Worm (Caenorhabditis elegans) whole organism, L1 larva: ENCODE results near the gene Y51A2B.16.

Source experiments
- C04F5.9 ChIP-seq: sonication (generic microtip); optimal IDR thresholded peaks from 2 replicates; lab custom pipeline; 2016; ENCODE audit warnings: missing genetic modification characterization, missing compliant biosample characterization
- Y116A8C.19 ChIP-seq: sonication (generic microtip); optimal IDR thresholded peaks from 2 replicates; lab custom pipeline; 2016; ENCODE audit warnings: missing compliant biosample characterization, missing genetic modification characterization, borderline replicate concordance
- alr-1 ChIP-seq: fragments of 200-800 bp; sonication (Bioruptor generic); optimal IDR thresholded peaks from 2 replicates; lab custom pipeline; 2018; ENCODE audit warnings: borderline replicate concordance, mild to moderate bottlenecking, missing genetic modification characterization, missing compliant biosample characterization
- ceh-8 ChIP-seq: fragments of 200-800 bp; sonication (Bioruptor generic); optimal IDR thresholded peaks from 2 replicates; lab custom pipeline; 2018; ENCODE audit warnings: mild to moderate bottlenecking, missing genetic modification characterization, moderate library complexity, missing compliant biosample characterization
- ceh-88 ChIP-seq: fragments of 200-800 bp; sonication (Bioruptor generic); IDR thresholded peaks from 2 replicates; pipeline ENCODE4 v1.3.6; 2022; ENCODE audit warnings: missing genetic modification characterization, missing compliant biosample characterization
- ces-1 ChIP-seq: fragments of 150-350 bp; optimal IDR thresholded peaks from 2 replicates; lab custom pipeline; 2014; ENCODE audit warnings: missing biosample characterization, missing genetic modification reagents, missing genetic modification characterization
- efl-1 ChIP-seq, 4 experiments: fragments of 150-350 bp; optimal IDR thresholded peaks in 3 of 4; peaks in 1 of 4; 1 replicate in 1 of 4; 2 replicates in 3 of 4; lab custom pipeline; 2014; ENCODE audit warnings: missing biosample characterization in 2 of 4, missing genetic modification characterization in 2 of 4, missing genetic modification reagents in 2 of 4
- elt-2 ChIP-seq: sonication (generic microtip); optimal IDR thresholded peaks from 2 replicates; lab custom pipeline; 2016; ENCODE audit warnings: missing genetic modification characterization, mild to moderate bottlenecking, inconsistent platforms, missing compliant biosample characterization, missing genetic modification reagents
- fkh-4 ChIP-seq: sonication (generic microtip); optimal IDR thresholded peaks from 2 replicates; lab custom pipeline; 2016; ENCODE audit warnings: missing compliant biosample characterization, missing genetic modification characterization, borderline replicate concordance
- fkh-8 ChIP-seq: sonication (generic microtip); optimal IDR thresholded peaks from 2 replicates; lab custom pipeline; 2016; ENCODE audit warnings: mild to moderate bottlenecking, missing genetic modification characterization, missing compliant biosample characterization
- fos-1 ChIP-seq: fragments of 150-350 bp; optimal IDR thresholded peaks from 2 replicates; lab custom pipeline; 2014; ENCODE audit warnings: missing biosample characterization, missing genetic modification characterization
- hlh-4 ChIP-seq: sonication (generic microtip); optimal IDR thresholded peaks from 2 replicates; lab custom pipeline; 2016; ENCODE audit warnings: mild to moderate bottlenecking, missing genetic modification characterization, missing compliant biosample characterization
- lin-14 ChIP-seq: fragments of 200-800 bp; sonication (Bioruptor generic); optimal IDR thresholded peaks from 2 replicates; lab custom pipeline; 2018; ENCODE audit warnings: mild to moderate bottlenecking, missing genetic modification characterization, moderate library complexity, missing compliant biosample characterization
- lin-39 ChIP-seq: fragments of 150-350 bp; optimal IDR thresholded peaks from 2 replicates; lab custom pipeline; 2014; ENCODE audit warnings: missing biosample characterization, missing genetic modification reagents, missing genetic modification characterization
- lsy-2 ChIP-seq, 2 experiments: fragments of 150-350 bp; optimal IDR thresholded peaks; 2 replicates each; lab custom pipeline; 2014; ENCODE audit warnings: missing biosample characterization in 2 of 2, missing genetic modification characterization in 2 of 2
- mef-2 ChIP-seq: fragments of 150-350 bp; optimal IDR thresholded peaks from 2 replicates; lab custom pipeline; 2014; ENCODE audit warnings: missing biosample characterization, missing genetic modification characterization
- nhr-12 ChIP-seq: sonication (generic microtip); optimal IDR thresholded peaks from 2 replicates; lab custom pipeline; 2017; ENCODE audit warnings: missing biosample characterization, missing genetic modification characterization
- nhr-76 ChIP-seq: sonication (generic microtip); optimal IDR thresholded peaks from 2 replicates; lab custom pipeline; 2017; ENCODE audit warnings: missing biosample characterization, missing genetic modification characterization
- nhr-85 ChIP-seq: sonication (generic microtip); peaks from one replicate; lab custom pipeline; 2016; ENCODE audit warnings: missing genetic modification characterization, inconsistent platforms, missing compliant biosample characterization
- nhr-90 ChIP-seq: sonication (generic microtip); optimal IDR thresholded peaks from 2 replicates; lab custom pipeline; 2016; ENCODE audit warnings: mild to moderate bottlenecking, missing genetic modification characterization, missing compliant biosample characterization; ENCODE audit not compliant: poor library complexity
- pax-3 ChIP-seq: fragments of 200-800 bp; sonication (Bioruptor generic); optimal IDR thresholded peaks from 2 replicates; lab custom pipeline; 2018; ENCODE audit warnings: mild to moderate bottlenecking, missing genetic modification characterization, moderate library complexity, missing compliant biosample characterization
- pqm-1 ChIP-seq: sonication (generic microtip); optimal IDR thresholded peaks from 3 replicates; lab custom pipeline; 2017; ENCODE audit warnings: missing biosample characterization, missing genetic modification characterization
- snpc-4 ChIP-seq: fragments of 150-350 bp; optimal IDR thresholded peaks from 2 replicates; lab custom pipeline; 2014; ENCODE audit warnings: missing biosample characterization, missing genetic modification characterization
- sup-37 ChIP-seq: fragments of 200-800 bp; sonication (Bioruptor generic); optimal IDR thresholded peaks from 2 replicates; lab custom pipeline; 2018; ENCODE audit warnings: mild to moderate bottlenecking, missing genetic modification characterization, missing compliant biosample characterization
- tbx-2 ChIP-seq: sonication (generic microtip); optimal IDR thresholded peaks from 2 replicates; lab custom pipeline; 2016; ENCODE audit warnings: missing genetic modification characterization, missing compliant biosample characterization
- tlp-1 ChIP-seq: fragments of 150-350 bp; optimal IDR thresholded peaks from 2 replicates; lab custom pipeline; 2014; ENCODE audit warnings: missing biosample characterization, missing genetic modification characterization
- unc-30 ChIP-seq: sonication (generic microtip); optimal IDR thresholded peaks from 2 replicates; lab custom pipeline; 2017; ENCODE audit warnings: missing biosample characterization, missing genetic modification characterization
- vab-15 ChIP-seq: sonication (generic microtip); optimal IDR thresholded peaks from 2 replicates; lab custom pipeline; 2017; ENCODE audit warnings: missing genotype, mild to moderate bottlenecking, missing genetic modification characterization, missing compliant biosample characterization
- xbp-1 ChIP-seq: sonication (generic microtip); optimal IDR thresholded peaks from 2 replicates; lab custom pipeline; 2016; ENCODE audit warnings: missing genetic modification characterization, missing compliant biosample characterization

Gene Y51A2B.16

ce11 chrV:18355742-18356141 lies 42.0 kb downstream of the Y51A2B.16 start, which contains the start of gene C08E8.2:
C08E8.2 (minus strand) TSS chrV:18355842.
- no peak for TF ChIP-seq mef-2
- no peak for TF ChIP-seq snpc-4 (tag; lab: Kevin White, UChicago)
- no peak for TF ChIP-seq ceh-8 (GFP tag; lab: Kevin White, UChicago)
- TF ChIP-seq tlp-1 (tag; lab: Kevin White, UChicago): no peak
- no peak for TF ChIP-seq pqm-1 (tag; lab: Kevin White, UChicago)
- TF ChIP-seq nhr-90 (tag; lab: Kevin White, UChicago): no peak
- no peak for TF ChIP-seq nhr-76
- TF ChIP-seq elt-2: no peak
- no peak for TF ChIP-seq unc-30 (tag; lab: Kevin White, UChicago)
- TF ChIP-seq fkh-4: no peak
- TF ChIP-seq nhr-12: no peak
- no peak for TF ChIP-seq vab-15 (tag; lab: Kevin White, UChicago)

DNA sequence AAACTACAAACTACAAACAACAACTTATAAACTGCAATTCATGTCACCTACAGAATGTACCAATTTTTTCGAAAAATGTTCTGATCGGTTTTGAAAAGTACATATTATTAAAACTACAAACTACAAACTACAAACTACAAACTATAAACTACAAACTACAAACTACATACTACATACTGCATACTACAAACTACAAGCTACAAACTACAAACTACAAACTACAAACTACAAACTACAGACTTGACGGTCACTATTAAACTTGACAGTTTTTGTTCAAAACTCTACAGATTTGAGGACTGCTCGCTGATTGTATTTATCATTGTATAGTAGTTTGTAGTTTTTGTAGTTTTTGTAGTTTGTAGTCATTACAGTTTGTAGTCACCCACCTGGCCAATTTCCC lies 43.4 kb downstream of the Y51A2B.16 start:
- TF ChIP-seq sup-37: no peak
- no peak for TF ChIP-seq alr-1 (tag; lab: Kevin White, UChicago)
- TF ChIP-seq vab-15 (tag; lab: Kevin White, UChicago): no peak
- TF ChIP-seq pax-3 (tag; lab: Kevin White, UChicago): no peak
- TF ChIP-seq ceh-88 (GFP tag; lab: Robert Waterston, UW): no peak
- TF ChIP-seq lsy-2 (tag; optimal IDR thresholded peaks at IDR 0.05; lab: Kevin White, UChicago): no peak
- no peak for TF ChIP-seq C04F5.9 (tag; lab: Kevin White, UChicago)
- TF ChIP-seq fkh-8: no peak
- TF ChIP-seq efl-1 (optimal IDR thresholded peaks at IDR 0.05; lab: Kevin White, UChicago): no peak
- no peak for TF ChIP-seq efl-1 (GFP tag; optimal IDR thresholded peaks at IDR 0.05 in 1 of 2; lab: Kevin White, UChicago)
- no peak for TF ChIP-seq lin-14
- TF ChIP-seq ces-1 (GFP tag; lab: Kevin White, UChicago): no peak

DNA sequence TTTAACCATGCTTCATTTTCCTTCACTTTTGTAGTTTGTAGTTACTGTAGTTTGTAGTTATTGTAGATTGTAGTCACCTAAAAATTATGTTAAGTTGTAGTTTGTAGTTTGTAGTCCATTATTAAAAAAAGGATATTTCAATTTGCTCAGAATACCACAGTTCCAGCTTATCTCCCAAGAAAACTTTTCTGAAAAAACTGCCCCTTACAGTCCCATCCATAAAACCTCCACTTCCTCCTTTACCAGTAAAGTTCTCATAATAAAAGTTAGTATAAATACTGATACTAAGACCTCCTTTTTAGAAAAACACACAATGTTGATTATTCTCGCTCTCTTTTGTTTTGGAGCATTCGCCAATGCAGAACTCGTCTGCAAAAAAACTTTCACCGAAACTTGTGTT lies 47.0 kb downstream of the Y51A2B.16 start, which contains the start of gene C08E8.11:
TSS of gene C08E8.11 (plus strand) at position 301 of the 400 bp plus-strand sequence.
- TF ChIP-seq fos-1 (tag; lab: Kevin White, UChicago) (no peak), tbx-2 (tag; lab: Kevin White, UChicago) (no peak), efl-1 (optimal IDR thresholded peaks at IDR 0.05; lab: Kevin White, UChicago) (no peak), efl-1 (GFP tag; optimal IDR thresholded peaks at IDR 0.05 in 1 of 2; lab: Kevin White, UChicago) (peak in 1 of 2 experiments; percentile 78), lin-39 (tag; lab: Kevin White, UChicago) (no peak), xbp-1 (tag; lab: Kevin White, UChicago) (no peak)

DNA sequence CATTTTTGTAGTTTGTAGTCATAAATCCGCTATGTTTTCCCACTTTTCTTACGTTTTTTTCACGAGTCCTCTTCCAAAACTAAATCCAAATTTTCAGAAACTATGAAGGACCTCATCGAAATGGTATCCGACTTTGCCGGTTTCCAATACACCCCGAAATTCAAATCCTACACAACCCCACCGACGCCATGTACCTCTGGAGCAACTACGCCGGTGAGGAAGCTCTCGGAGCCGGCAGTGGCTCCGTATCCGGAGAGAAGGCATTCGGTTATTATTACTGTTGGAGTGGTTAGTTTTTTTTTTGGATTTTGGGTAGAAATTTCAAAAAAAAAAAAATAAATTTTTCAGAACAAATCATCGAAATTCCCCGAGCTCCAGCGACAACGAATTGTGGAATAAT lies 47.7 kb downstream of the Y51A2B.16 start, which contains the start of gene C08E8.3:
TSS of gene C08E8.3 (plus strand) at position 84 of the 400 bp plus-strand sequence.
- TF ChIP-seq Y116A8C.19 (tag; lab: Kevin White, UChicago): no peak
- peak; percentile 21 for TF ChIP-seq nhr-85 (tag; lab: Kevin White, UChicago)
- TF ChIP-seq unc-30 (tag; lab: Kevin White, UChicago): no peak
- TF ChIP-seq hlh-4: no peak
- no peak for TF ChIP-seq efl-1 (optimal IDR thresholded peaks at IDR 0.05; lab: Kevin White, UChicago)
- TF ChIP-seq efl-1 (GFP tag; optimal IDR thresholded peaks at IDR 0.05 in 1 of 2; lab: Kevin White, UChicago): peak in 1 of 2 experiments; percentile 56
